Worm (Caenorhabditis elegans) whole organism, young adult: Measurements from ENCODE around the gene otpl-1.
A peak's percentile ranks its signal among the peaks of the same experiment; 100 is the strongest.

Experiments used
- B0019.2 ChIP-seq: fragments of 200-800 bp; sonication (Bioruptor generic); conservative IDR thresholded peaks from 2 replicates; pipeline ENCODE4 v1.3.6; 2022; ENCODE audit warnings: missing genetic modification reagents, missing genetic modification characterization, missing compliant biosample characterization
- B0336.3 ChIP-seq: fragments of 200-800 bp; sonication (Bioruptor generic); IDR thresholded peaks from 2 replicates; pipeline ENCODE4 v1.3.6; 2022; ENCODE audit warnings: missing genetic modification characterization, missing compliant biosample characterization
- D2030.7 ChIP-seq: fragments of 200-800 bp; sonication (Bioruptor generic); IDR thresholded peaks from 2 replicates; pipeline ENCODE4 v1.3.6; 2022; ENCODE audit warnings: missing genetic modification reagents, missing genetic modification characterization, missing compliant biosample characterization
- F10E7.11 ChIP-seq: sonication (generic microtip); optimal IDR thresholded peaks from 2 replicates; lab custom pipeline; 2017; ENCODE audit warnings: mild to moderate bottlenecking, missing genetic modification characterization, moderate library complexity, missing compliant biosample characterization
- F22D6.2 ChIP-seq: sonication (generic microtip); optimal IDR thresholded peaks from 2 replicates; lab custom pipeline; 2016; ENCODE audit warnings: mild to moderate bottlenecking, missing genetic modification characterization, missing compliant biosample characterization
- F39B2.1 ChIP-seq: fragments of 200-800 bp; sonication (Bioruptor generic); IDR thresholded peaks from 2 replicates; pipeline ENCODE4 v1.3.6; 2022; ENCODE audit warnings: missing genetic modification reagents, missing genetic modification characterization, missing compliant biosample characterization
- F57A8.1 ChIP-seq: fragments of 200-800 bp; sonication (Bioruptor generic); optimal IDR thresholded peaks from 2 replicates; lab custom pipeline; 2018; ENCODE audit warnings: mild to moderate bottlenecking, missing genetic modification characterization, moderate library complexity, missing compliant biosample characterization
- F57C9.4 ChIP-seq: sonication (generic microtip); optimal IDR thresholded peaks from 2 replicates; lab custom pipeline; 2017; ENCODE audit warnings: mild to moderate bottlenecking, missing genetic modification characterization, missing compliant biosample characterization
- K12H6.12 ChIP-seq: fragments of 200-800 bp; sonication (Bioruptor generic); optimal IDR thresholded peaks from 2 replicates; lab custom pipeline; 2018; ENCODE audit warnings: mild to moderate bottlenecking, missing genetic modification characterization, missing compliant biosample characterization
- ZK185.1 ChIP-seq: sonication (generic microtip); optimal IDR thresholded peaks from 2 replicates; lab custom pipeline; 2016; ENCODE audit warnings: mild to moderate bottlenecking, missing genetic modification characterization, missing compliant biosample characterization; ENCODE audit not compliant: poor library complexity, severe bottlenecking
- atf-7 ChIP-seq: sonication (generic microtip); optimal IDR thresholded peaks from 2 replicates; lab custom pipeline; 2017; ENCODE audit warnings: mild to moderate bottlenecking, missing genetic modification characterization, missing compliant biosample characterization
- athp-1 ChIP-seq: sonication (generic microtip); optimal IDR thresholded peaks from 2 replicates; lab custom pipeline; 2017; ENCODE audit warnings: mild to moderate bottlenecking, missing genetic modification characterization, missing compliant biosample characterization
- ccch-3 ChIP-seq: fragments of 200-800 bp; sonication (Bioruptor generic); optimal IDR thresholded peaks from 2 replicates; lab custom pipeline; 2018; ENCODE audit warnings: mild to moderate bottlenecking, missing genetic modification characterization, missing compliant biosample characterization
- cebp-2 ChIP-seq: fragments of 200-800 bp; sonication (Bioruptor generic); IDR thresholded peaks from 2 replicates; pipeline ENCODE4 v1.3.6; 2022; ENCODE audit warnings: missing genetic modification characterization, missing compliant biosample characterization
- ceh-58 ChIP-seq: fragments of 200-800 bp; sonication (Bioruptor generic); IDR thresholded peaks from 2 replicates; pipeline ENCODE4 v1.3.6; 2022; ENCODE audit warnings: missing genetic modification characterization, missing compliant biosample characterization
- ceh-91 ChIP-seq: fragments of 200-800 bp; sonication (Bioruptor generic); IDR thresholded peaks from 2 replicates; pipeline ENCODE4 v1.3.6; 2022; ENCODE audit warnings: missing genetic modification reagents, missing genetic modification characterization, missing compliant biosample characterization
- chd-7 ChIP-seq: sonication (generic microtip); optimal IDR thresholded peaks from 2 replicates; lab custom pipeline; 2016; ENCODE audit warnings: mild to moderate bottlenecking, missing genetic modification characterization, moderate library complexity, missing compliant biosample characterization
- dox-1 ChIP-seq: fragments of 200-800 bp; sonication (Bioruptor generic); IDR thresholded peaks from 2 replicates; pipeline ENCODE4 v1.3.6; 2022; ENCODE audit warnings: missing genetic modification reagents, missing genetic modification characterization, missing compliant biosample characterization
- egrh-3 ChIP-seq: fragments of 200-800 bp; sonication (Bioruptor generic); IDR thresholded peaks from 2 replicates; pipeline ENCODE4 v1.3.6; 2022; ENCODE audit warnings: missing genetic modification reagents, missing genetic modification characterization, missing compliant biosample characterization
- ets-4 ChIP-seq: fragments of 200-800 bp; sonication (Bioruptor generic); optimal IDR thresholded peaks from 2 replicates; lab custom pipeline; 2018; ENCODE audit warnings: mild to moderate bottlenecking, missing genetic modification characterization, missing compliant biosample characterization
- hlh-26 ChIP-seq: fragments of 200-800 bp; sonication (Bioruptor generic); conservative IDR thresholded peaks from 2 replicates; pipeline ENCODE4 v1.3.6; 2022; ENCODE audit warnings: missing genetic modification reagents, missing genetic modification characterization, missing compliant biosample characterization
- hmg-1.2 ChIP-seq: fragments of 200-800 bp; sonication (Bioruptor generic); IDR thresholded peaks from 2 replicates; pipeline ENCODE4 v1.3.6; 2022; ENCODE audit warnings: missing genetic modification reagents, missing genetic modification characterization, missing compliant biosample characterization
- let-526 ChIP-seq: fragments of 200-800 bp; sonication (Bioruptor generic); IDR thresholded peaks from 2 replicates; pipeline ENCODE4 v1.3.6; 2022; ENCODE audit warnings: missing genetic modification reagents, missing genetic modification characterization, missing compliant biosample characterization
- lin-54 ChIP-seq: fragments of 200-800 bp; sonication (Bioruptor generic); optimal IDR thresholded peaks from 2 replicates; lab custom pipeline; 2018; ENCODE audit warnings: mild to moderate bottlenecking, missing genetic modification characterization, missing compliant biosample characterization
- lsy-27 ChIP-seq: sonication (generic microtip); optimal IDR thresholded peaks from 2 replicates; lab custom pipeline; 2017; ENCODE audit warnings: missing genetic modification characterization, mild to moderate bottlenecking, missing compliant biosample characterization, antibody characterized with exemption, missing genotype, borderline replicate concordance; ENCODE audit not compliant: insufficient read depth
- madf-10 ChIP-seq: sonication (generic microtip); optimal IDR thresholded peaks from 2 replicates; lab custom pipeline; 2016; ENCODE audit warnings: mild to moderate bottlenecking, missing genetic modification characterization, missing compliant biosample characterization
- mcd-1 ChIP-seq: fragments of 200-800 bp; sonication (Bioruptor generic); IDR thresholded peaks from 2 replicates; pipeline ENCODE4 v1.3.6; 2022; ENCODE audit warnings: missing genetic modification reagents, missing genetic modification characterization, missing compliant biosample characterization
- mel-28 ChIP-seq: sonication (generic microtip); optimal IDR thresholded peaks from 2 replicates; lab custom pipeline; 2016; ENCODE audit warnings: borderline replicate concordance, mild to moderate bottlenecking, missing genetic modification characterization, missing compliant biosample characterization
- nhr-179 ChIP-seq: sonication (generic microtip); optimal IDR thresholded peaks from 2 replicates; lab custom pipeline; 2016; ENCODE audit warnings: mild to moderate bottlenecking, missing genetic modification characterization, missing compliant biosample characterization
- nhr-27 ChIP-seq: fragments of 200-800 bp; sonication (Bioruptor generic); optimal IDR thresholded peaks from 2 replicates; lab custom pipeline; 2018; ENCODE audit warnings: mild to moderate bottlenecking, missing genetic modification characterization, moderate library complexity, missing compliant biosample characterization
- nhr-80 ChIP-seq: sonication (generic microtip); optimal IDR thresholded peaks from 2 replicates; lab custom pipeline; 2016; ENCODE audit warnings: missing genetic modification characterization, missing compliant biosample characterization
- rcor-1 ChIP-seq: fragments of 200-800 bp; sonication (Bioruptor generic); IDR thresholded peaks from 2 replicates; pipeline ENCODE4 v1.3.6; 2022; ENCODE audit warnings: missing genetic modification reagents, missing genetic modification characterization, missing compliant biosample characterization
- rec-8 ChIP-seq, 2 experiments: sonication (generic microtip); optimal IDR thresholded peaks; 2 replicates each; lab custom pipeline; 2016; ENCODE audit warnings: mild to moderate bottlenecking in 2 of 2, missing genetic modification characterization in 2 of 2, missing genetic modification reagents in 2 of 2, missing genotype in 2 of 2, missing biosample characterization in 1 of 2, missing compliant biosample characterization in 1 of 2, moderate library complexity in 1 of 2
- rpc-1 ChIP-seq, 2 experiments: fragments of 150-350 bp in 1 of 2; sonication (generic microtip) in 1 of 2; optimal IDR thresholded peaks; 2 replicates each; lab custom pipeline; 2014 to 2018; ENCODE audit warnings: missing biosample characterization in 1 of 2, missing genetic modification characterization in 1 of 2, missing genetic modification reagents in 1 of 2, missing genotype in 1 of 2
- sdz-38 ChIP-seq: sonication (generic microtip); optimal IDR thresholded peaks from 2 replicates; lab custom pipeline; 2016; ENCODE audit warnings: missing genotype, missing genetic modification characterization, missing compliant biosample characterization
- snpc-1.1 ChIP-seq: sonication (generic microtip); optimal IDR thresholded peaks from 2 replicates; lab custom pipeline; 2017; ENCODE audit warnings: missing genetic modification characterization, mild to moderate bottlenecking, missing compliant biosample characterization, antibody characterized with exemption, moderate library complexity, missing genotype, missing genetic modification reagents; ENCODE audit not compliant: insufficient read depth
- snpc-4 ChIP-seq, 5 experiments: fragments of 150-350 bp in 1 of 5; sonication (generic microtip) in 4 of 5; optimal IDR thresholded peaks; 2 replicates each; lab custom pipeline; 2014 to 2018; ENCODE audit warnings: missing genetic modification characterization in 5 of 5, missing biosample characterization in 3 of 5, antibody characterized with exemption in 2 of 5, mild to moderate bottlenecking in 2 of 5, missing compliant biosample characterization in 2 of 5, missing genotype in 2 of 5, moderate library complexity in 2 of 5, missing genetic modification reagents in 1 of 5
- sptf-2 ChIP-seq: fragments of 200-800 bp; sonication (Bioruptor generic); optimal IDR thresholded peaks from 2 replicates; lab custom pipeline; 2018; ENCODE audit warnings: mild to moderate bottlenecking, missing genetic modification characterization, missing compliant biosample characterization
- tbp1 ChIP-seq: fragments of 200-800 bp; sonication (Bioruptor generic); optimal IDR thresholded peaks from 2 replicates; lab custom pipeline; 2018; ENCODE audit warnings: mild to moderate bottlenecking, missing genetic modification characterization, missing compliant biosample characterization
- tlf-1 ChIP-seq: fragments of 200-800 bp; sonication (Bioruptor generic); optimal IDR thresholded peaks from 2 replicates; lab custom pipeline; 2018; ENCODE audit warnings: mild to moderate bottlenecking, missing genetic modification characterization, missing compliant biosample characterization
- zfh-2 ChIP-seq: fragments of 200-800 bp; sonication (Bioruptor generic); conservative IDR thresholded peaks from 2 replicates; pipeline ENCODE4 v1.3.6; 2022; ENCODE audit warnings: missing genetic modification reagents, missing genetic modification characterization, missing compliant biosample characterization
- ztf-18 ChIP-seq: sonication (generic microtip); optimal IDR thresholded peaks from 2 replicates; lab custom pipeline; 2016; ENCODE audit warnings: missing genotype, mild to moderate bottlenecking, missing genetic modification characterization, missing compliant biosample characterization
- ztf-22 ChIP-seq: fragments of 200-800 bp; sonication (Bioruptor generic); optimal IDR thresholded peaks from 2 replicates; lab custom pipeline; 2018; ENCODE audit warnings: mild to moderate bottlenecking, missing genetic modification characterization, moderate library complexity, missing compliant biosample characterization
- ztf-25 ChIP-seq: fragments of 200-800 bp; sonication (Bioruptor generic); IDR thresholded peaks from 2 replicates; pipeline ENCODE4 v1.3.6; 2022; ENCODE audit warnings: missing genetic modification reagents, missing genetic modification characterization, missing compliant biosample characterization
- ztf-28 ChIP-seq: fragments of 200-800 bp; sonication (Bioruptor generic); IDR thresholded peaks from 2 replicates; pipeline ENCODE4 v1.3.6; 2022; ENCODE audit warnings: missing genetic modification reagents, missing genetic modification characterization, missing compliant biosample characterization

otpl-1 gene

DNA sequence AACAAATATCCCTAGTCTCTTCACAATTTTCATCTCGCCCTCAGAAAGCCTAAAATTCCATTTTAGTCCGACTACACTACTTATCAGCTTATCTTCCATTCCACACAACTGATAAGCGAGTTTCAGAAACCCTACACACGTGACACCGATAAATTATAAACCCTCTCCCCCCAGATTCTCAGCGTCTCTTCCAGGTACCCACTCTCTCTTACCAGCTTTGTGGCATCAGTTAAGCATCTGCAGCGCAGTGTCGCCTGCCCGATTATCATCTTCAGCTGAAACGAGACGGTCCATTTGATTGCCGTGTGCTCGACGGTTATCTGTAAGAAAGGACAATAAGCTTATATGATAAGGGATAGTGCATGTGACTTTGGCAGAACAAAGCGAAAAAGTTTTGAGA is 43.1 kb downstream of the otpl-1 start (continued):
- TF ChIP-seq lin-54 (GFP tag; lab: Kevin White, UChicago) (peak; percentile 32), sptf-2 (GFP tag; lab: Kevin White, UChicago) (peak; percentile 44), tbp1 (peak; percentile 50), dox-1 (GFP tag; lab: Robert Waterston, UW) (peak; percentile 75), snpc-4 (GFP tag; optimal IDR thresholded peaks at IDR 0.05; lab: Kevin White, UChicago) (no peak), snpc-4 (tag; optimal IDR thresholded peaks at IDR 0.05; lab: Kevin White, UChicago) (peak in 3 of 4 experiments; percentile 12 to 33 (median 32)), let-526 (GFP tag; lab: Robert Waterston, UW) (peak; percentile 38; the same call in 1 of the 2 replicates), nhr-179 (tag; lab: Kevin White, UChicago) (no peak), ets-4 (GFP tag; lab: Kevin White, UChicago) (peak; percentile 95), tlf-1 (GFP tag; lab: Kevin White, UChicago) (peak; percentile 82), madf-10 (tag; lab: Kevin White, UChicago) (peak; percentile 42), mcd-1 (GFP tag; lab: Robert Waterston, UW) (peak; percentile 36; the same call in 1 of the 2 replicates), chd-7 (peak; percentile 59), F22D6.2 (tag; lab: Kevin White, UChicago) (peak; percentile 47), ztf-22 (GFP tag; lab: Kevin White, UChicago) (peak; percentile 84)

DNA sequence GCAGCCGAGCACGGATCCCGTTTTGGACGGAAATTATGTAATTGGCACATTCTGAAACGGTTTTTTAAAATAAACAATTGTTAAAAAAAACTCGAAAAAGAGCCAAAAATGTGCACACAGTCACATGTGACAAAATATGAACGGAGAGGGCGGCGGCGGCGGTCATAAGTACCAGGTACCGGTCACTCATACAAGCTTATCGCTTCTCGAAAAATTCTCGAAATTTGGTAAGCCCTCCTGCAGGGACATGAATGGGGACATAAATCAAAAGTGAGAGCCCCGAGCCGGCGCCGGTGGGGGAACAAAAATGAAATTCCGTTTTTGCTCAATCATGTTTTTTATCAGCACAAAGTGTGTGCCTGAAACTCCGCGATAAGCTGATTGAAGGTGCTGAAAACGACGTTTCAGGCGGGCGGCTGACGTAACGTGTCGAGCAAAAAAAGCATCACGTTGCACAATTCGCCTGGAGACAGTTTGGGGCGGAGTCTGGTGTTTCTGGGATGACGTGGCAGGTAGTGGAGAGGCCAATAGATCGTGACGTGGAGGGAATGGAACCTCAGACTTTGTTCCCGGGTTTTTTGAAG is 44.3 kb downstream of the otpl-1 start, which contains the start of gene ltah-1.2:
Gene ltah-1.2, minus strand, starts transcription at position 51 of the 584 bp plus-strand sequence.
- TF ChIP-seq hlh-26 (GFP tag; lab: Robert Waterston, UW) (no peak), D2030.7 (GFP tag; lab: Robert Waterston, UW) (no peak), ceh-58 (GFP tag; lab: Robert Waterston, UW) (no peak), rec-8 (tag; optimal IDR thresholded peaks at IDR 0.05; lab: Kevin White, UChicago) (no peak), ccch-3 (GFP tag; lab: Kevin White, UChicago) (no peak), F57C9.4 (tag; lab: Kevin White, UChicago) (no peak), athp-1 (no peak), cebp-2 (GFP tag; lab: Robert Waterston, UW) (no peak), nhr-179 (tag; lab: Kevin White, UChicago) (no peak), rcor-1 (GFP tag; lab: Robert Waterston, UW) (no peak), rpc-1 (optimal IDR thresholded peaks at IDR 0.05; lab: Kevin White, UChicago) (no peak), rpc-1 (tag; optimal IDR thresholded peaks at IDR 0.05; lab: Kevin White, UChicago) (no peak), zfh-2 (GFP tag; lab: Robert Waterston, UW) (peak; percentile 49; the same call in 1 of the 2 replicates), ZK185.1 (tag; lab: Kevin White, UChicago) (no peak), B0336.3 (GFP tag; lab: Robert Waterston, UW) (peak; percentile 76), atf-7 (peak; percentile 81), B0019.2 (GFP tag; lab: Robert Waterston, UW) (no peak), K12H6.12 (tag; lab: Kevin White, UChicago) (no peak), sdz-38 (tag; lab: Kevin White, UChicago) (no peak), ztf-25 (no peak), ceh-91 (GFP tag; lab: Robert Waterston, UW) (no peak), ets-4 (GFP tag; lab: Kevin White, UChicago) (peak; percentile 88), nhr-80 (tag; lab: Kevin White, UChicago) (peak; percentile 92), ztf-28 (no peak), F39B2.1 (GFP tag; lab: Robert Waterston, UW) (no peak), nhr-27 (tag; lab: Kevin White, UChicago) (no peak), F22D6.2 (tag; lab: Kevin White, UChicago) (no peak), F57A8.1 (no peak), snpc-1.1 (tag; lab: Kevin White, UChicago) (no peak), F10E7.11 (tag; lab: Kevin White, UChicago) (no peak), egrh-3 (GFP tag; lab: Robert Waterston, UW) (no peak), lsy-27 (tag; lab: Kevin White, UChicago) (no peak), mel-28 (tag; lab: Kevin White, UChicago) (no peak), hmg-1.2 (GFP tag; lab: Robert Waterston, UW) (no peak), ztf-18 (tag; lab: Kevin White, UChicago) (no peak), dox-1 (GFP tag; lab: Robert Waterston, UW) (peak; percentile 67; the same call in 1 of the 2 replicates)
